Fruit fly (Drosophila melanogaster) whole organism, larva: ENCODE results near the gene Nedd8.

Experiments
- noc ChIP-seq: fragments of 200-800 bp; sonication (Bioruptor generic); optimal IDR thresholded peaks from 3 replicates; lab custom pipeline; 2019; ENCODE audit warnings: missing biosample characterization, mild to moderate bottlenecking, missing genetic modification characterization, moderate library complexity

Nedd8 gene

DNA sequence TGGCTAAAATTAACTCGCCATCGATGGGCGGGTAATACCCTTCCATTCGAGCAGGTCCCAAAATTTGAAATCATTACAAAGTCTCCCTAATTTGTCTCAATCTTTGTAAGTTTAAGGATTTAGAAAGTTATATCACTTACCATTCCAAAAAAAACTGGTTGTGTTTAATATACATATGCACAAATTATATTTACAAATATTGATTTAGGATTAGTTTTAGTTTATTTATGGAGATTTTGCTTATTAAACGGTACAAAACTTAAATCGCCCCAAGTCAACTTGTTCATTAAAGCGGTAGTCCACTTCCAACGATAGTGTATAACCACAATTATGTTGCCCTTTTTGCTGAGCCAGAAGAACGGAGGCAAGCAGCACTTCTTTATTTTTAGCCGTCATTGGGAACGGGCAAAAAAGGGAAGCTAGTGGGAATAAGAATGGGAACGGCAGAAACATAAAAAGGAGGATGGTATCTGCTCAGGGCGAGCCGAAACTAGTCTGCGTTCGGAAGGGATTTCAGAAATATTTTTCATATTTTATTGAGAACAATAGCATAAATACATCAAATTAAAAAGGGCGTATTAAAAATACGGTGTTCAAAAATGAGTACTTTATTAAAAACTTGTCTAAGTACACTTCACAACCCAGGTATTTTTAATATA, 3.4 kb downstream of the Nedd8 start:
- peak; percentile 8 for TF ChIP-seq noc (tag; lab: Kevin White, UChicago)

- TF ChIP-seq noc (tag; lab: Kevin White, UChicago), result no peak
Observed at dm6 chr2L:18947515-18947998, 4.1 kb downstream of the Nedd8 start.

dm6 chr2L:18946636-18947514, 4.8 kb downstream of the Nedd8 start:
- no peak for TF ChIP-seq noc (tag; lab: Kevin White, UChicago)

dm6 chr2L:18945765-18946552, 5.7 kb downstream of the Nedd8 start, which contains the start of gene CG46304:
CG46304 (plus strand) TSS chr2L:18946305.
- TF ChIP-seq noc (tag; lab: Kevin White, UChicago), result no peak

dm6 chr2L:18944175-18945012, 7.2 kb downstream of the Nedd8 start:
- no peak for TF ChIP-seq noc (tag; lab: Kevin White, UChicago)

DNA sequence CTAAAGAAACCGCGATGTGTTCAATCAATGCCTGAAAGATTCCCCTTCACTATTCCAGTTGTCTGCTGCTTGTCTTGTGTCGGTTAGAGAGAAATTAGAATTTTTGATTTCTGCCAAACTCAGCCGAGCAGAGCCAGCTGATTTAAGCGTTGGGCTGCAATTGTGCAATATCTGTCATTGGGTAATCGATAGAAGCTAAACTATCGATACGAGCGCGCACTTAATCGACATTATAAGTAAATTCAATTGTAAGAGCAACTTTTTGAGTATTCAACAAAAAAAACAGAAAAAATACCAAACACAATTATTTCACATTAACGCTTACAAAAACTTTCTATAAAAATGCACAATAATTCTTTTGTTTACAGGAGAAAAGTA, 7.9 kb downstream of the Nedd8 start, which contains the start of gene ssp3:
Gene ssp3, minus strand, starts transcription at position 164 of the 378 bp plus-strand sequence.
- TF ChIP-seq noc (tag; lab: Kevin White, UChicago), result no peak

- no peak for TF ChIP-seq noc (tag; lab: Kevin White, UChicago)
Observed at dm6 chr2L:18943309-18943708, 8.3 kb downstream of the Nedd8 start.

- TF ChIP-seq noc (tag; lab: Kevin White, UChicago), result no peak
Observed at dm6 chr2L:18936056-18936455, 15.6 kb downstream of the Nedd8 start.

DNA sequence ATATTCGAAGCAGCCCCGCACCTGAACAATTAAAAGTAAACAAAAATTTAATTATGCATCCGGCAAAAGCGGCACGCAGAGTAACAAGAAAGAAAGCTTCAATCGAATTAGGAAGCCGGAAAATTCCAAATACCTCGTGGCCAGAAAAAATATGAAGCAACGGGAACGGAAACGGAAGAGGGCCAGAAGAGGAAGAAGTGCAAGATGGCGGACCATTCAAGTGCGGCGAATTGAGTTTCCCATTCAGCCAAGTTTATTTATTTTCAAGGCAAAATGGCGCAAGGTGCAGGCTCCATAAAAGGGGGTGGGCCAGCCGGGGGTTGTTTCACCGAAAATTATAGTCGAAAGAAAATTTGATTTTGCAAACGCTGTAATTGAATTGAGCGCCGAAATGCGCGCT, 17.0 kb downstream of the Nedd8 start:
- no peak for TF ChIP-seq noc (tag; lab: Kevin White, UChicago)

- no peak for TF ChIP-seq noc (tag; lab: Kevin White, UChicago)
Observed at dm6 chr2L:18933867-18934266, 17.8 kb downstream of the Nedd8 start.

DNA sequence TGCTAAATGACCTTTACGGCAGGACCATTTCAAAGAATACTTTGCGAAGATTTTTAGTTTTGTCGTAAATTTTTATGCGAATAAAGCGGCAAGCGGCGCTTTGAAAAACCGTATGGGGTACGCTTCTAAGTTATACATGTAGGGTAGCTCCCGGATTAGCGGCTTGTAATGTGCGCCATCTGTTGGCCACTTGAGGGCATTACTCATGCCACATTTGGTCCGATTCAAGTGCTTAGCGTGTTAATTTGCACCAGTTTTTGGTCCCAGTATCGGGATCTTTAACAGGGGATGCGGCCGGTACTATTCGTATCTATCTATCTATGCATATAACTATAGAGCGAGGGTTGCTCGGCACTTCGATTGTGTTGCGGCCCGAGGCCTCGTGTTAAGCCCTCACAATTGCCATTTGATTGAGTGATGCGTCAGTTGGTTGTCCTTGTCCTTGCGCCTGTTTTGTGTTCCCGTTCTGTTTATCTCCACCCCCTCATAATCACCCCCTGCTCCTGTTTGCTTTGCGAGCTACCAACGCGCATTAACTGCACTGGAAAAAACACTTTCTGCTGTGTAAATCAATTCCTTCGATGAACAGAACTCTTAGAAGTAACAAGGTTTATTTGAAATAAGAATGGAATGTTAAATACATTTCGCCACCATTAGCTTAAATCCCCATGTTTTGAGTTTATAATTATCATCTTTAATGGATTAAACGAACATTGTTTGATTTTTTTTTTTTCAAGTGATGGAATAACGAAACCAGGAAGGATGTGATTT, 21.1 kb downstream of the Nedd8 start:
- TF ChIP-seq noc (tag; lab: Kevin White, UChicago), result no peak

DNA sequence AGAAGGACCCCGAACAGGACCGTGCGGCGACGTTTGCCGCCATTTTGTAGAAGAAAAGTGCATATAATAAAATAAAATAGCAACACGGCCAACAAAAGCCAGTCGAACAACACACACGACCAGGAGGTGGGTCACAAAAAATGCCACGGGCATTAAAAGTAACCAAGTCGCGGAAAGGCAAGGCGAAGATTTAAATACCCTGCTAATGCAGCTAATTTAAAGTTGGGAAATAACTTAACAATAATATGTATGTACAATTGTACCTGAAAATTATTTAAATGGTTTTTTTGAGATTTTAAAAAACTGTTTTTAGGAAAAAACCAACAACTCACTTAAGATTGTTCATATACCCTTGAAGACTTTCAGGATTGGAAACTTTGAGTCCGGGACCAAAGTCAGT, 22.0 kb downstream of the Nedd8 start:
- TF ChIP-seq noc (tag; lab: Kevin White, UChicago), result no peak

dm6 chr2L:18927891-18928290, 23.7 kb downstream of the Nedd8 start:
- TF ChIP-seq noc (tag; lab: Kevin White, UChicago), result no peak

dm6 chr2L:18925956-18926355, 25.7 kb downstream of the Nedd8 start:
- TF ChIP-seq noc (tag; lab: Kevin White, UChicago), result no peak
